Fruit fly (Drosophila melanogaster) Kc167 (cell line): Measurements from ENCODE around the gene CG3916.

ENCODE experiments used
- Myc ChIP-seq: fragments of >200 bp; optimal IDR thresholded peaks from 2 replicates; lab custom pipeline; 2017; ENCODE audit warnings: missing external identifiers
- Sin3A ChIP-seq: fragments of >200 bp; optimal IDR thresholded peaks from 2 replicates; lab custom pipeline; 2018; ENCODE audit warnings: missing external identifiers
- h ChIP-seq: fragments of >200 bp; optimal IDR thresholded peaks from 3 replicates; lab custom pipeline; 2018; ENCODE audit warnings: missing external identifiers
- insv ChIP-seq: fragments of >200 bp; optimal IDR thresholded peaks from 3 replicates; lab custom pipeline; 2018; ENCODE audit warnings: missing external identifiers
- psq ChIP-seq: fragments of >200 bp; optimal IDR thresholded peaks from 2 replicates; lab custom pipeline; 2017; ENCODE audit warnings: missing external identifiers
- ttk ChIP-seq: sonication (Bioruptor generic); optimal IDR thresholded peaks from 2 replicates; lab custom pipeline; 2017; ENCODE audit warnings: missing external identifiers

Gene CG3916

dm6 chr3R:12226239-12226638 lies 3.0 kb upstream of the CG3916 start, which contains the start of gene CG12256:
Gene CG12256 (minus strand): TSS chr3R:12226339.
- no peak for TF ChIP-seq psq (lab: Kevin White, UChicago)
- no peak for TF ChIP-seq Sin3A (lab: Kevin White, UChicago)
- no peak for TF ChIP-seq insv (lab: Kevin White, UChicago)
- no peak for TF ChIP-seq Myc (lab: Kevin White, UChicago)
- no peak for TF ChIP-seq ttk
- no peak for TF ChIP-seq h (lab: Kevin White, UChicago)

- TF ChIP-seq h (lab: Kevin White, UChicago) (no peak), Myc (lab: Kevin White, UChicago) (no peak), insv (lab: Kevin White, UChicago) (no peak), ttk (no peak), psq (lab: Kevin White, UChicago) (no peak)
These were observed 3.4 kb downstream of the CG3916 start, which contains the start of gene Pglym87 for dm6 chr3R:12232629-12233028. Gene Pglym87 (minus strand): TSS chr3R:12232729.

- TF ChIP-seq Myc (lab: Kevin White, UChicago) (no peak), h (lab: Kevin White, UChicago) (no peak), insv (lab: Kevin White, UChicago) (no peak), Sin3A (lab: Kevin White, UChicago) (no peak), psq (lab: Kevin White, UChicago) (no peak), ttk (no peak)
These were observed 5.4 kb downstream of the CG3916 start, which contains the start of gene Cyp313a5 for dm6 chr3R:12234584-12234983. Gene Cyp313a5 (minus strand): TSS chr3R:12234684.

dm6 chr3R:12236804-12237203 lies 7.6 kb downstream of the CG3916 start, which contains the start of gene Cyp313a2:
Gene Cyp313a2 (minus strand): TSS chr3R:12236904.
- no peak for TF ChIP-seq insv (lab: Kevin White, UChicago)
- no peak for TF ChIP-seq Myc (lab: Kevin White, UChicago)
- no peak for TF ChIP-seq ttk
- no peak for TF ChIP-seq h (lab: Kevin White, UChicago)
- TF ChIP-seq psq (lab: Kevin White, UChicago): no peak
- no peak for TF ChIP-seq Sin3A (lab: Kevin White, UChicago)

dm6 chr3R:12239166-12239565 lies 10.0 kb downstream of the CG3916 start, which contains the start of gene Cyp313a3:
Gene Cyp313a3 (minus strand): TSS chr3R:12239266.
- TF ChIP-seq insv (lab: Kevin White, UChicago) (no peak), Sin3A (lab: Kevin White, UChicago) (no peak), Myc (lab: Kevin White, UChicago) (no peak), ttk (no peak), psq (lab: Kevin White, UChicago) (no peak), h (lab: Kevin White, UChicago) (no peak)

dm6 chr3R:12244468-12245060 lies 15.4 kb downstream of the CG3916 start:
- TF ChIP-seq ttk (no peak), psq (lab: Kevin White, UChicago) (no peak), insv (lab: Kevin White, UChicago) (no peak), Myc (lab: Kevin White, UChicago) (no peak), Sin3A (lab: Kevin White, UChicago) (no peak), h (lab: Kevin White, UChicago) (no peak)

dm6 chr3R:12248243-12248642 lies 19.0 kb downstream of the CG3916 start:
- TF ChIP-seq Sin3A (lab: Kevin White, UChicago) (no peak), insv (lab: Kevin White, UChicago) (no peak), h (lab: Kevin White, UChicago) (no peak), psq (lab: Kevin White, UChicago) (no peak), ttk (no peak), Myc (lab: Kevin White, UChicago) (no peak)

dm6 chr3R:12250204-12250603 lies 21.0 kb downstream of the CG3916 start:
- no peak for TF ChIP-seq Myc (lab: Kevin White, UChicago)
- TF ChIP-seq insv (lab: Kevin White, UChicago): no peak
- TF ChIP-seq h (lab: Kevin White, UChicago): no peak
- TF ChIP-seq Sin3A (lab: Kevin White, UChicago): no peak
- no peak for TF ChIP-seq psq (lab: Kevin White, UChicago)
- TF ChIP-seq ttk: no peak

- TF ChIP-seq insv (lab: Kevin White, UChicago): no peak
- TF ChIP-seq Myc (lab: Kevin White, UChicago): no peak
- TF ChIP-seq Sin3A (lab: Kevin White, UChicago): no peak
- no peak for TF ChIP-seq h (lab: Kevin White, UChicago)
- TF ChIP-seq ttk: no peak
- TF ChIP-seq psq (lab: Kevin White, UChicago): no peak
These were observed 22.3 kb downstream of the CG3916 start for dm6 chr3R:12251534-12251933.

- TF ChIP-seq insv (lab: Kevin White, UChicago) (no peak), Sin3A (lab: Kevin White, UChicago) (no peak), h (lab: Kevin White, UChicago) (no peak), Myc (lab: Kevin White, UChicago) (no peak), ttk (no peak), psq (lab: Kevin White, UChicago) (no peak)
These were observed 23.3 kb downstream of the CG3916 start for dm6 chr3R:12252457-12253065.

- TF ChIP-seq ttk: no peak
- no peak for TF ChIP-seq Myc (lab: Kevin White, UChicago)
- no peak for TF ChIP-seq h (lab: Kevin White, UChicago)
- no peak for TF ChIP-seq insv (lab: Kevin White, UChicago)
- TF ChIP-seq Sin3A (lab: Kevin White, UChicago): no peak
- TF ChIP-seq psq (lab: Kevin White, UChicago): no peak
These were observed 24.7 kb downstream of the CG3916 start, which contains the start of gene CG3942 for dm6 chr3R:12253887-12254286. Gene CG3942 (plus strand): TSS chr3R:12254187.
